Fruit fly (Drosophila melanogaster) whole organism, prepupa: ENCODE data around the gene trk.

ENCODE experiments used
- Ets96B ChIP-seq: fragments of 200-800 bp; optimal IDR thresholded peaks from 2 replicates; lab custom pipeline; 2019; ENCODE audit warnings: missing biosample characterization, mild to moderate bottlenecking, missing genetic modification characterization, moderate library complexity
- Gug ChIP-seq: fragments of 200-800 bp; sonication (Bioruptor generic); IDR thresholded peaks from 2 replicates; pipeline ENCODE4 v1.3.6; 2022; ENCODE audit warnings: missing biosample characterization, missing genetic modification characterization
- ss ChIP-seq, 2 experiments: fragments of 200-800 bp; sonication (Bioruptor generic); optimal IDR thresholded peaks; 2 replicates in 1 of 2; 3 replicates in 1 of 2; lab custom pipeline; 2017 to 2018; ENCODE audit warnings: mild to moderate bottlenecking in 2 of 2, missing biosample characterization in 2 of 2, missing genetic modification characterization in 2 of 2, moderate library complexity in 1 of 2

dm6 chr2L:10276846-10277245 is 4.7 kb upstream of the trk start:
- TF ChIP-seq Ets96B (tag; lab: Kevin White, UChicago) (no peak), ss (GFP tag; optimal IDR thresholded peaks at IDR 0.05; lab: Kevin White, UChicago) (no peak), Gug (GFP tag; lab: Robert Waterston, UW) (no peak)
